Worm (Caenorhabditis elegans): Measurements from ENCODE around the gene F37C12.21.

Gene F37C12.21

DNA sequence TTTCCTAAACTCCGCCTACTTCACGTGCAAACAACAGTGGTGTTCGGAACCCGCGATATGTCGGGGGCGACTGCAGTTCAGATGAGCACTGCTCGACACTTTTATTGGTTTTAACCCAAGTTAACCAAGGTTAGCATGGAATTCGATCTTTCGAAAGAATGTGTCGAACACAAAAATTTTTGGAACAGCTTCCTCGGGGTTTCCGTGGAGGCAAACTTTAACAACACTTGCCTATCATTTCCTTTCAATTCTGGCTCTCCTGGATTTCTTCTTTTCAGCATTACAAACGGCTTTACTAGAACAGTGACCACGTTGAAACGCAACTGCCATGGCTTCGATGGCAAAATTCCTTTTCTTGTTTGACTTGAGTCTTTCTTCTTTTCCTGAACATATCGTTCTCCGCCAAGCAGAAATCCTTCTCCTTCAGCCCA lies 46.9 kb upstream of the F37C12.21 start (continued):
- TF ChIP-seq attf-3 (GFP tag; conservative IDR thresholded peaks at IDR 0.05) = peak; percentile 61; the same call in 1 of the 2 replicates
- peak; percentile 37 for TF ChIP-seq unc-130 (GFP tag; optimal IDR thresholded peaks at IDR 0.05)
- no peak for TF ChIP-seq C06A6.2 (GFP tag; conservative IDR thresholded peaks at IDR 0.05)
- no peak for TF ChIP-seq cebp-1 (GFP tag; IDR thresholded peaks at IDR 0.05)
- peak; percentile 64 for TF ChIP-seq cebp-1 (tag; optimal IDR thresholded peaks at IDR 0.05)
- no peak for TF ChIP-seq nhr-27 (tag; optimal IDR thresholded peaks at IDR 0.05)
- TF ChIP-seq F33H1.4 (GFP tag; IDR thresholded peaks at IDR 0.05) = peak; percentile 51; the same call in 1 of the 2 replicates
- peak; percentile 88 for TF ChIP-seq madf-6 (GFP tag; IDR thresholded peaks at IDR 0.05)
- peak; percentile 47 for TF ChIP-seq athp-1 (tag; optimal IDR thresholded peaks at IDR 0.05)
- TF ChIP-seq lir-1 (GFP tag; conservative IDR thresholded peaks at IDR 0.05) = peak; percentile 49; the same call in 1 of the 2 replicates
- TF ChIP-seq rec-8 (tag; optimal IDR thresholded peaks at IDR 0.05) = no peak
- no peak for TF ChIP-seq ceh-91 (GFP tag; IDR thresholded peaks at IDR 0.05)
- peak; percentile 98 for TF ChIP-seq pbrm-1 (GFP tag; IDR thresholded peaks at IDR 0.05)
- TF ChIP-seq efl-1 (GFP tag; optimal IDR thresholded peaks at IDR 0.05) = no peak
- peak; percentile 75 for TF ChIP-seq hsf-1 (GFP tag; IDR thresholded peaks at IDR 0.05)
- no peak for TF ChIP-seq hlh-26 (GFP tag; conservative IDR thresholded peaks at IDR 0.05)
- TF ChIP-seq tlf-1 (GFP tag; optimal IDR thresholded peaks at IDR 0.05) = peak; percentile 76
- 0 out of 2 replicates have a peak, but pooled peaks have one; percentile 16 for TF ChIP-seq madf-8 (GFP tag; conservative IDR thresholded peaks at IDR 0.05)
- TF ChIP-seq lin-40 (tag; optimal IDR thresholded peaks at IDR 0.05) = peak; percentile 43
- TF ChIP-seq Y53F4B.3 (GFP tag; IDR thresholded peaks at IDR 0.05) = no peak
- peak; percentile 35 for TF ChIP-seq F52B5.7 (tag; optimal IDR thresholded peaks at IDR 0.05)
- peak; percentile 89 for TF ChIP-seq repo-1 (tag; optimal IDR thresholded peaks at IDR 0.05)
- peak; percentile 93 for TF ChIP-seq hmg-1.2 (GFP tag; IDR thresholded peaks at IDR 0.05)
- TF ChIP-seq ccch-3 (GFP tag; optimal IDR thresholded peaks at IDR 0.05) = no peak
- 0 out of 2 replicates have a peak, but pooled peaks have one; percentile 49 for TF ChIP-seq Y95B8A.8 (GFP tag; IDR thresholded peaks at IDR 0.05)
- no peak for TF ChIP-seq ceh-40 (GFP tag; IDR thresholded peaks at IDR 0.05)
- no peak for TF ChIP-seq Y67H2A.10 (GFP tag; conservative IDR thresholded peaks at IDR 0.05)
- no peak for TF ChIP-seq cebp-2 (GFP tag; IDR thresholded peaks at IDR 0.05)
- peak; percentile 13 for TF ChIP-seq T26A5.8 (tag; optimal IDR thresholded peaks at IDR 0.05)
- TF ChIP-seq rcor-1 (GFP tag; IDR thresholded peaks at IDR 0.05) = peak; percentile 86
- TF ChIP-seq bed-2 (GFP tag; IDR thresholded peaks at IDR 0.05) = no peak
- TF ChIP-seq B0261.1 (tag; optimal IDR thresholded peaks at IDR 0.05) = peak; percentile 3
- peak; percentile 59 for TF ChIP-seq ceh-100 (GFP tag; IDR thresholded peaks at IDR 0.05)
- TF ChIP-seq egl-44 (GFP tag; IDR thresholded peaks at IDR 0.05) = 0 out of 2 replicates have a peak, but pooled peaks have one; percentile 18
- TF ChIP-seq ceh-58 (GFP tag; IDR thresholded peaks at IDR 0.05) = no peak
- peak; percentile 90 for TF ChIP-seq dpff-1 (tag; optimal IDR thresholded peaks at IDR 0.05)
- peak; percentile 92 for TF ChIP-seq fkh-3 (tag; optimal IDR thresholded peaks at IDR 0.05)
- no peak for TF ChIP-seq ztf-3 (GFP tag; optimal IDR thresholded peaks at IDR 0.05)
- TF ChIP-seq madf-10 (tag; optimal IDR thresholded peaks at IDR 0.05) = peak; percentile 67
- TF ChIP-seq die-1 (tag; optimal IDR thresholded peaks at IDR 0.05) = peak; percentile 43
- peak; percentile 97 for TF ChIP-seq attf-6 (GFP tag; IDR thresholded peaks at IDR 0.05)
- TF ChIP-seq ZK185.1 (tag; optimal IDR thresholded peaks at IDR 0.05; ENCODE audit: poor library complexity, severe bottlenecking) = no peak
- TF ChIP-seq gei-17 (GFP tag; optimal IDR thresholded peaks at IDR 0.05) = peak; percentile 49
- TF ChIP-seq unc-62 (GFP tag; optimal IDR thresholded peaks at IDR 0.05) = no peak
- TF ChIP-seq nfyb-1 (GFP tag; IDR thresholded peaks at IDR 0.05) = peak; percentile 90
- TF ChIP-seq egrh-3 (GFP tag; IDR thresholded peaks at IDR 0.05) = peak; percentile 38; the same call in 1 of the 2 replicates
- no peak for TF ChIP-seq rpc-1 (optimal IDR thresholded peaks at IDR 0.05)
- peak; percentile 9 for TF ChIP-seq rpc-1 (tag; optimal IDR thresholded peaks at IDR 0.05)
- TF ChIP-seq nhr-179 (tag; optimal IDR thresholded peaks at IDR 0.05) = no peak
- TF ChIP-seq lin-26 (GFP tag; IDR thresholded peaks at IDR 0.05) = peak; percentile 67

Data from whole organism, young adult.